Fruit fly (Drosophila melanogaster): Measurements from ENCODE around the gene Grp170.
A peak's percentile ranks its signal among the peaks of the same experiment; 100 is the strongest.

Gene Grp170

dm6 chrX:2301069-2301508, 26.2 kb upstream of the Grp170 start (continued):
- TF ChIP-seq Hmx (GFP tag; optimal IDR thresholded peaks at IDR 0.05) (no peak), cato (GFP tag; optimal IDR thresholded peaks at IDR 0.05; ENCODE audit: borderline replicate concordance) (no peak), Dref (GFP tag; IDR thresholded peaks at IDR 0.05) (no peak), Mad (GFP tag; optimal IDR thresholded peaks at IDR 0.05) (no peak), aop (GFP tag; IDR thresholded peaks at IDR 0.05) (no peak), CG4328 (GFP tag; optimal IDR thresholded peaks at IDR 0.05) (peak; percentile 34), crc (GFP tag; optimal IDR thresholded peaks at IDR 0.05) (no peak), exex (tag; optimal IDR thresholded peaks at IDR 0.05) (no peak), ind (GFP tag; optimal IDR thresholded peaks at IDR 0.05) (peak; percentile 56), CG30403 (GFP tag; optimal IDR thresholded peaks at IDR 0.05) (no peak), Chrac-16 (GFP tag; optimal IDR thresholded peaks at IDR 0.05) (peak; percentile 15), CG12942 (GFP tag; optimal IDR thresholded peaks at IDR 0.05) (no peak), CG3281 (GFP tag; optimal IDR thresholded peaks at IDR 0.05) (peak; percentile 69), CG12155 (GFP tag; optimal IDR thresholded peaks at IDR 0.05) (peak; percentile 46), CG2202 (tag; optimal IDR thresholded peaks at IDR 0.05) (no peak), H2.0 (GFP tag; IDR thresholded peaks at IDR 0.05) (peak; percentile 22; the same call in 1 of the 2 replicates), Doc2 (GFP tag; IDR thresholded peaks at IDR 0.05) (no peak), Fer3 (tag; optimal IDR thresholded peaks at IDR 0.05) (peak; percentile 53), onecut (GFP tag; IDR thresholded peaks at IDR 0.05) (peak; percentile 5; the same call in 1 of the 2 replicates), salm (tag; optimal IDR thresholded peaks at IDR 0.05) (peak; percentile 7), Hr78 (GFP tag; optimal IDR thresholded peaks at IDR 0.05) (no peak), CG2712 (tag; optimal IDR thresholded peaks at IDR 0.05) (peak; percentile 11), CG8944 (GFP tag; optimal IDR thresholded peaks at IDR 0.05) (no peak), Kr (GFP tag; optimal IDR thresholded peaks at IDR 0.05) (no peak), Nf-YA (GFP tag; IDR thresholded peaks at IDR 0.05) (no peak), CG13624 (GFP tag; optimal IDR thresholded peaks at IDR 0.05) (no peak), CG6689 (GFP tag; IDR thresholded peaks at IDR 0.05) (no peak), CG3726 (GFP tag; IDR thresholded peaks at IDR 0.05) (no peak), pros (GFP tag; optimal IDR thresholded peaks at IDR 0.05) (no peak), Hey (tag; optimal IDR thresholded peaks at IDR 0.05) (no peak), CG2889 (GFP tag; IDR thresholded peaks at IDR 0.05) (peak; percentile 43; the same call in 1 of the 3 replicates), pfk (GFP tag; optimal IDR thresholded peaks at IDR 0.05) (no peak), esg (GFP tag; conservative IDR thresholded peaks at IDR 0.05) (no peak), Ptx1 (GFP tag; IDR thresholded peaks at IDR 0.05) (peak; percentile 62), Hr51 (GFP tag; optimal IDR thresholded peaks at IDR 0.05) (peak in 1 of 2 experiments; percentile 55), CG16863 (GFP tag; optimal IDR thresholded peaks at IDR 0.05) (no peak), Asciz (GFP tag; optimal IDR thresholded peaks at IDR 0.05) (no peak), E2f2 (GFP tag; IDR thresholded peaks at IDR 0.05) (no peak), CG32767 (GFP tag; IDR thresholded peaks at IDR 0.05) (no peak), sob (GFP tag; IDR thresholded peaks at IDR 0.05) (no peak), ap (GFP tag; IDR thresholded peaks at IDR 0.05) (0 out of 2 replicates have a peak, but pooled peaks have one; percentile 33), CG1024 (GFP tag; IDR thresholded peaks at IDR 0.05) (no peak), CG34224 (GFP tag; IDR thresholded peaks at IDR 0.05; ENCODE audit: partially characterized antibody) (no peak), phol (tag; optimal IDR thresholded peaks at IDR 0.05) (peak; percentile 6), CG5245 (GFP tag; optimal IDR thresholded peaks at IDR 0.05) (no peak), CG30020 (tag; optimal IDR thresholded peaks at IDR 0.05) (no peak), HmgZ (tag; optimal IDR thresholded peaks at IDR 0.05) (peak; percentile 54), CG13296 (GFP tag; optimal IDR thresholded peaks at IDR 0.05) (peak; percentile 15), hb (GFP tag; IDR thresholded peaks at IDR 0.05; ENCODE audit: partially characterized antibody) (no peak), CG10979 (tag; optimal IDR thresholded peaks at IDR 0.05) (peak; percentile 15), CG4854 (GFP tag; optimal IDR thresholded peaks at IDR 0.05) (no peak)

All from whole organism, embryonic.